Worm (Caenorhabditis elegans) whole organism, early embryonic: ENCODE data around the gene F54F2.6.

Source experiments
- B0310.2 ChIP-seq: sonication (generic microtip); optimal IDR thresholded peaks from 2 replicates; lab custom pipeline; 2016; ENCODE audit warnings: mild to moderate bottlenecking, missing genetic modification characterization, missing compliant biosample characterization
- F13C5.2 ChIP-seq: sonication (generic microtip); optimal IDR thresholded peaks from 2 replicates; lab custom pipeline; 2017; ENCODE audit warnings: mild to moderate bottlenecking, missing genetic modification characterization, inconsistent platforms, missing compliant biosample characterization
- aly-1 ChIP-seq: sonication (generic microtip); optimal IDR thresholded peaks from 2 replicates; lab custom pipeline; 2016; ENCODE audit warnings: missing genetic modification characterization, missing compliant biosample characterization
- ama-1 ChIP-seq: fragments of 150-350 bp; optimal IDR thresholded peaks from 2 replicates; lab custom pipeline; 2014
- ets-7 ChIP-seq: sonication (generic microtip); optimal IDR thresholded peaks from 2 replicates; lab custom pipeline; 2016; ENCODE audit warnings: missing genotype, missing genetic modification characterization, missing compliant biosample characterization
- hmbx-1 ChIP-seq: sonication (generic microtip); optimal IDR thresholded peaks from 2 replicates; lab custom pipeline; 2016; ENCODE audit warnings: mild to moderate bottlenecking, missing genetic modification characterization, missing compliant biosample characterization
- hmg-4 ChIP-seq: fragments of 200-800 bp; sonication (Bioruptor generic); optimal IDR thresholded peaks from 2 replicates; lab custom pipeline; 2018; ENCODE audit warnings: mild to moderate bottlenecking, missing genetic modification characterization, missing compliant biosample characterization
- hnd-1 ChIP-seq: sonication (generic microtip); optimal IDR thresholded peaks from 2 replicates; lab custom pipeline; 2016; ENCODE audit warnings: missing genetic modification characterization, missing compliant biosample characterization
- pes-1 ChIP-seq: fragments of 200-800 bp; sonication (Bioruptor generic); IDR thresholded peaks from 2 replicates; pipeline ENCODE4 v1.3.6; 2022; ENCODE audit warnings: missing genetic modification reagents, missing genetic modification characterization, missing compliant biosample characterization
- scrt-1 ChIP-seq: fragments of 200-800 bp; sonication (Bioruptor generic); IDR thresholded peaks from 2 replicates; pipeline ENCODE4 v1.3.6; 2022; ENCODE audit warnings: missing genetic modification characterization, missing compliant biosample characterization
- sea-1 ChIP-seq: fragments of 200-800 bp; sonication (Bioruptor generic); conservative IDR thresholded peaks from 2 replicates; pipeline ENCODE4 v1.3.6; 2022; ENCODE audit warnings: missing genetic modification characterization, missing compliant biosample characterization
- tbx-11 ChIP-seq: fragments of 200-800 bp; sonication (Bioruptor generic); IDR thresholded peaks from 2 replicates; pipeline ENCODE4 v1.3.6; 2022; ENCODE audit warnings: missing genetic modification characterization, missing compliant biosample characterization
- tbx-37 ChIP-seq: fragments of 200-800 bp; sonication (Bioruptor generic); conservative IDR thresholded peaks from 2 replicates; pipeline ENCODE4 v1.3.6; 2022; ENCODE audit warnings: missing genetic modification reagents, missing genetic modification characterization, missing compliant biosample characterization
- tra-4 ChIP-seq: sonication (generic microtip); optimal IDR thresholded peaks from 2 replicates; lab custom pipeline; 2017; ENCODE audit warnings: missing genetic modification characterization, missing compliant biosample characterization

DNA sequence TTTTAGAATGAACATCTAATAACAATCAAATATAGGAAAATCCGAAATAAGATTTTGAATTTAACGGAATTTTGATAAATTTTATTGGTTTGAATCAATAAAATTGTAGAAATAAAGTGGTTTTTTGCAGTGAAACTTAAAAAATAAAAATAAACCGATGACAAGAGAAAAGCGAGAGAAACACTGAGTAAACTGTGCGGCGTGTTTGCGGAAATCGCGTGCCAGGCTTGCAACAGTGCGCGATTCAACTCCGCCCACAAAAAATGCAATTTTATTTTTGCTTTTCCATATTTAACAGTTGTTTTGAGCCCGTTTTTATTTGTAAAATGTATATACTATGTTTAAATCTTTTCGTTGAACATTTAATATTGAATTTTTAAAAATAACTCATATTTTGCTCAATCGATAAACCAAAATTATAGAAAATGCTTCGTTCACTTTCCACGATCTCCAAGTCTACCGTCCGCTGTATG, 32.6 kb downstream of the F54F2.6 start, which contains the start of gene mtss-1:
- TF ChIP-seq hmg-4 (GFP tag; lab: Kevin White, UChicago) (peak; percentile 84), ets-7 (peak; percentile 65), F13C5.2 (tag; lab: Kevin White, UChicago) (peak; percentile 92), tbx-11 (peak; percentile 67; the same call in 1 of the 2 replicates), ama-1 (lab: Kevin White, UChicago) (no peak), tra-4 (tag; lab: Kevin White, UChicago) (peak; percentile 45), aly-1 (tag; lab: Kevin White, UChicago) (peak; percentile 25), hnd-1 (tag; lab: Kevin White, UChicago) (peak; percentile 52), pes-1 (GFP tag; lab: Robert Waterston, UW) (peak; percentile 86), scrt-1 (GFP tag; lab: Robert Waterston, UW) (peak; percentile 79), tbx-37 (0 out of 2 replicates have a peak, but pooled peaks have one; percentile 57), hmbx-1 (peak; percentile 54), B0310.2 (peak; percentile 32), sea-1 (GFP tag; lab: Robert Waterston, UW) (peak; percentile 75)
